Worm (Caenorhabditis elegans) whole organism, L1 larva: Measurements from ENCODE around the gene R02F11.10.

Source experiments
- C34B4.2 ChIP-seq: sonication (generic microtip); optimal IDR thresholded peaks from 2 replicates; lab custom pipeline; 2017; ENCODE audit warnings: mild to moderate bottlenecking, missing genetic modification characterization, missing compliant biosample characterization
- ama-1 ChIP-seq: fragments of 150-350 bp; optimal IDR thresholded peaks from 2 replicates; lab custom pipeline; 2014
- fos-1 ChIP-seq: fragments of 150-350 bp; optimal IDR thresholded peaks from 2 replicates; lab custom pipeline; 2014; ENCODE audit warnings: missing biosample characterization, missing genetic modification characterization
- mdl-1 ChIP-seq, 2 experiments: fragments of 150-350 bp; optimal IDR thresholded peaks; 2 replicates each; lab custom pipeline; 2014 to 2017; ENCODE audit warnings: missing biosample characterization in 2 of 2, missing genetic modification characterization in 2 of 2, inconsistent platforms in 1 of 2
- nhr-237 ChIP-seq: fragments of 150-350 bp; optimal IDR thresholded peaks from 2 replicates; lab custom pipeline; 2014; ENCODE audit warnings: missing biosample characterization, missing genetic modification characterization
- pqm-1 ChIP-seq: sonication (generic microtip); optimal IDR thresholded peaks from 3 replicates; lab custom pipeline; 2017; ENCODE audit warnings: missing biosample characterization, missing genetic modification characterization
- rnt-1 ChIP-seq: sonication (generic microtip); optimal IDR thresholded peaks from 2 replicates; lab custom pipeline; 2016; ENCODE audit warnings: mild to moderate bottlenecking, missing genetic modification characterization, moderate library complexity, missing compliant biosample characterization
- snu-23 ChIP-seq: sonication (generic microtip); optimal IDR thresholded peaks from 2 replicates; lab custom pipeline; 2016; ENCODE audit warnings: missing genetic modification characterization, missing compliant biosample characterization
- sptf-1 ChIP-seq: fragments of 150-350 bp; optimal IDR thresholded peaks from 2 replicates; lab custom pipeline; 2014; ENCODE audit warnings: missing biosample characterization, missing genetic modification characterization
- unc-130 ChIP-seq: fragments of 150-350 bp; optimal IDR thresholded peaks from 2 replicates; lab custom pipeline; 2017; ENCODE audit warnings: missing biosample characterization, missing genetic modification characterization, inconsistent platforms
- zag-1 ChIP-seq: fragments of 150-350 bp; optimal IDR thresholded peaks from 2 replicates; lab custom pipeline; 2014; ENCODE audit warnings: missing biosample characterization, missing genetic modification characterization

DNA sequence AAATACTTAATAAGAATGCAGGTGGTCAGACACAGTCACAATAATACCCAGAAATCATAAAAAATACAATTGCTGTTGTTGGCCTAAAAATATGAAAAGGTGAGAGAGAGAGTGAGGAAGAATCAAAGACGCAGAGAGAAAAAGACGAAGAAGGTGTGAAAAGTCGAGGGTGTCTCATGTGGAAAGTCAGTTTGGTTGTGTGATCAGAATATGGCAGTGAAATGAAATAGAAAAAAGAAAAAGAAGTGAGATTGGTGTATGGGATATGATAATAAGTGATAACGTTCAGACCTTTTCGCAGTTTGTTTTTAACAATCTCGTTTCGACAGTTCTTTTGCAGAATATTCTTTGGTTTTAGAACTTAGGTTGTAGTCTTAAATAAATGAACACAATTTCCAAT lies 17.9 kb downstream of the R02F11.10 start:
- TF ChIP-seq fos-1 (tag; lab: Kevin White, UChicago) (no peak), unc-130 (tag; lab: Kevin White, UChicago) (no peak), zag-1 (no peak), mdl-1 (tag; optimal IDR thresholded peaks at IDR 0.05; lab: Kevin White, UChicago) (no peak), rnt-1 (tag; lab: Kevin White, UChicago) (no peak), sptf-1 (tag; lab: Kevin White, UChicago) (no peak), pqm-1 (no peak), snu-23 (GFP tag; lab: Kevin White, UChicago) (peak; percentile 42), ama-1 (lab: Kevin White, UChicago) (no peak), C34B4.2 (no peak), nhr-237 (tag; lab: Kevin White, UChicago) (no peak)
